Fruit fly (Drosophila melanogaster) whole organism, embryonic: ENCODE measurements around the gene eEF1alpha2.

Experiments used
- BEAF-32 ChIP-seq: fragments of 200-800 bp; sonication (Bioruptor generic); optimal IDR thresholded peaks from 3 replicates; lab custom pipeline; 2017; ENCODE audit warnings: missing biosample characterization, missing genetic modification characterization, mild to moderate bottlenecking, moderate library complexity, missing genetic modification reagents
- Blimp-1 ChIP-seq: fragments of 200-800 bp; sonication (Bioruptor generic); optimal IDR thresholded peaks from 3 replicates; lab custom pipeline; 2018; ENCODE audit warnings: missing biosample characterization, missing genetic modification characterization, mild to moderate bottlenecking, moderate library complexity, missing genetic modification reagents
- CG10267 ChIP-seq: fragments of 200-800 bp; sonication (Bioruptor generic); optimal IDR thresholded peaks from 2 replicates; lab custom pipeline; 2018; ENCODE audit warnings: missing biosample characterization, mild to moderate bottlenecking, missing genetic modification characterization, moderate library complexity
- CG10274 ChIP-seq: fragments of 200-800 bp; sonication (Bioruptor generic); optimal IDR thresholded peaks from 3 replicates; lab custom pipeline; 2017; ENCODE audit warnings: missing biosample characterization, mild to moderate bottlenecking, missing genetic modification characterization
- CG12071 ChIP-seq: fragments of 200-800 bp; sonication (Bioruptor generic); optimal IDR thresholded peaks from 3 replicates; lab custom pipeline; 2018; ENCODE audit warnings: missing biosample characterization, mild to moderate bottlenecking, missing genetic modification characterization
- CG17359 ChIP-seq: fragments of 200-800 bp; sonication (Bioruptor generic); optimal IDR thresholded peaks from 3 replicates; lab custom pipeline; 2018; ENCODE audit warnings: missing biosample characterization, mild to moderate bottlenecking, missing genetic modification characterization, moderate library complexity
- CG2889 ChIP-seq: fragments of 200-800 bp; sonication (Bioruptor generic); IDR thresholded peaks from 3 replicates; pipeline ENCODE4 v1.3.6; 2022; ENCODE audit warnings: missing biosample characterization, missing genetic modification characterization
- CG32772 ChIP-seq: fragments of 200-800 bp; sonication (Bioruptor generic); IDR thresholded peaks from 2 replicates; pipeline ENCODE4 v1.3.6; 2022; ENCODE audit warnings: missing biosample characterization, missing genetic modification characterization
- CG4820 ChIP-seq: fragments of 200-800 bp; sonication (Bioruptor generic); optimal IDR thresholded peaks from 3 replicates; lab custom pipeline; 2016; ENCODE audit warnings: missing biosample characterization, missing genetic modification characterization
- CG6175 ChIP-seq: fragments of 200-800 bp; sonication (Bioruptor generic); IDR thresholded peaks from 3 replicates; pipeline ENCODE4 v1.3.6; 2022; ENCODE audit warnings: missing biosample characterization, missing genetic modification characterization
- CG6765 ChIP-seq: fragments of 200-800 bp; sonication (Bioruptor generic); optimal IDR thresholded peaks from 3 replicates; lab custom pipeline; 2017; ENCODE audit warnings: missing biosample characterization, mild to moderate bottlenecking, missing genetic modification characterization
- CG7839 ChIP-seq: fragments of 200-800 bp; sonication (Bioruptor generic); optimal IDR thresholded peaks from 3 replicates; lab custom pipeline; 2018; ENCODE audit warnings: missing biosample characterization, mild to moderate bottlenecking, missing genetic modification characterization, moderate library complexity
- CG9437 ChIP-seq: fragments of 200-800 bp; sonication (Bioruptor generic); optimal IDR thresholded peaks from 2 replicates; lab custom pipeline; 2018; ENCODE audit warnings: missing biosample characterization, mild to moderate bottlenecking, missing genetic modification characterization
- Chrac-16 ChIP-seq: fragments of 200-800 bp; sonication (Bioruptor generic); optimal IDR thresholded peaks from 3 replicates; lab custom pipeline; 2016; ENCODE audit warnings: missing biosample characterization, missing genetic modification characterization
- CkIIα-i1 ChIP-seq: fragments of 200-800 bp; sonication (Bioruptor generic); IDR thresholded peaks from 2 replicates; pipeline ENCODE4 v1.3.6; 2022; ENCODE audit warnings: missing biosample characterization, missing genetic modification characterization
- CoRest ChIP-seq: fragments of 200-800 bp; sonication (Bioruptor generic); optimal IDR thresholded peaks from 3 replicates; lab custom pipeline; 2018; ENCODE audit warnings: missing biosample characterization, mild to moderate bottlenecking, missing genetic modification characterization, moderate library complexity
- Dad ChIP-seq: fragments of 200-800 bp; sonication (Bioruptor generic); optimal IDR thresholded peaks from 3 replicates; lab custom pipeline; 2016; ENCODE audit warnings: missing biosample characterization, missing genetic modification characterization
- Eip74EF ChIP-seq, 2 experiments: fragments of 200-800 bp in 1 of 2; fragments of >200 bp in 1 of 2; sonication (Bioruptor generic) in 1 of 2; optimal IDR thresholded peaks; 2 replicates each; lab custom pipeline; 2017 to 2019; ENCODE audit warnings: missing biosample characterization in 2 of 2, missing genetic modification characterization in 2 of 2, mild to moderate bottlenecking in 1 of 2, moderate library complexity in 1 of 2
- Fer1 ChIP-seq: fragments of 200-800 bp; sonication (Bioruptor generic); optimal IDR thresholded peaks from 2 replicates; lab custom pipeline; 2017; ENCODE audit warnings: missing biosample characterization, mild to moderate bottlenecking, missing genetic modification characterization
- HLH3B ChIP-seq: fragments of 200-800 bp; sonication (Bioruptor generic); IDR thresholded peaks from 2 replicates; pipeline ENCODE4 v1.3.6; 2022; ENCODE audit warnings: missing biosample characterization, missing genetic modification characterization
- HmgZ ChIP-seq: fragments of 200-800 bp; sonication (Bioruptor generic); optimal IDR thresholded peaks from 2 replicates; lab custom pipeline; 2018; ENCODE audit warnings: missing biosample characterization, mild to moderate bottlenecking, missing genetic modification characterization
- Jarid2 ChIP-seq: fragments of 200-800 bp; sonication (Bioruptor generic); optimal IDR thresholded peaks from 3 replicates; lab custom pipeline; 2017; ENCODE audit warnings: mild to moderate bottlenecking, missing biosample characterization, missing genetic modification reagents, missing genetic modification characterization
- Meics ChIP-seq: fragments of 200-800 bp; sonication (Bioruptor generic); optimal IDR thresholded peaks from 2 replicates; lab custom pipeline; 2017; ENCODE audit warnings: missing biosample characterization, mild to moderate bottlenecking, missing genetic modification characterization
- Nf-YC ChIP-seq: fragments of 200-800 bp; optimal IDR thresholded peaks from 3 replicates; lab custom pipeline; 2019; ENCODE audit warnings: missing biosample characterization, mild to moderate bottlenecking, missing genetic modification characterization, moderate library complexity
- Pdp1 ChIP-seq, 2 experiments: fragments of 200-800 bp; sonication (Bioruptor generic); optimal IDR thresholded peaks; 3 replicates each; lab custom pipeline; 2016; ENCODE audit warnings: missing biosample characterization in 2 of 2, missing genetic modification characterization in 2 of 2, mild to moderate bottlenecking in 1 of 2, moderate library complexity in 1 of 2
- Rfx ChIP-seq: fragments of 200-800 bp; sonication (Bioruptor generic); IDR thresholded peaks from 2 replicates; pipeline ENCODE4 v1.3.6; 2022; ENCODE audit warnings: missing biosample characterization, missing genetic modification characterization
- amos ChIP-seq: fragments of 200-800 bp; sonication (Bioruptor generic); IDR thresholded peaks from 2 replicates; pipeline ENCODE4 v1.3.6; 2022; ENCODE audit warnings: missing biosample characterization, missing genetic modification characterization; ENCODE audit not compliant: partially characterized antibody
- chif ChIP-seq, 2 experiments: fragments of 200-800 bp; sonication (Bioruptor generic); optimal IDR thresholded peaks; 3 replicates each; lab custom pipeline; 2016; ENCODE audit warnings: missing biosample characterization in 2 of 2, missing genetic modification characterization in 2 of 2
- corto ChIP-seq: fragments of 200-800 bp; sonication (Bioruptor generic); optimal IDR thresholded peaks from 2 replicates; lab custom pipeline; 2016; ENCODE audit warnings: missing biosample characterization, mild to moderate bottlenecking, missing genetic modification characterization, moderate library complexity
- crol ChIP-seq: fragments of 200-800 bp; sonication (Bioruptor generic); IDR thresholded peaks from 2 replicates; pipeline ENCODE4 v1.3.6; 2022; ENCODE audit warnings: missing biosample characterization, missing genetic modification characterization
- disco-r ChIP-seq: fragments of 200-800 bp; sonication (Bioruptor generic); optimal IDR thresholded peaks from 2 replicates; lab custom pipeline; 2016; ENCODE audit warnings: missing biosample characterization, missing genetic modification characterization
- dm ChIP-seq: fragments of 200-800 bp; sonication (Bioruptor generic); optimal IDR thresholded peaks from 3 replicates; lab custom pipeline; 2016; ENCODE audit warnings: missing biosample characterization, missing genetic modification characterization
- dysf ChIP-seq: fragments of 200-800 bp; sonication (Bioruptor generic); IDR thresholded peaks from 3 replicates; pipeline ENCODE4 v1.3.6; 2022; ENCODE audit warnings: missing biosample characterization, missing genetic modification characterization
- esg ChIP-seq: fragments of 200-800 bp; sonication (Bioruptor generic); conservative IDR thresholded peaks from 2 replicates; pipeline ENCODE4 v1.3.6; 2022; ENCODE audit warnings: missing biosample characterization, missing genetic modification characterization
- fru ChIP-seq: fragments of >200 bp; optimal IDR thresholded peaks from 2 replicates; lab custom pipeline; 2017
- hkb ChIP-seq, 2 experiments: fragments of 200-800 bp in 1 of 2; fragments of >200 bp in 1 of 2; sonication (Bioruptor generic) in 1 of 2; IDR thresholded peaks in 1 of 2; optimal IDR thresholded peaks in 1 of 2; 2 replicates each; pipeline versions ENCODE4 v1.3.6 to Lab custom; 2017 to 2022; ENCODE audit warnings: missing biosample characterization in 1 of 2, missing genetic modification characterization in 1 of 2
- kni ChIP-seq: fragments of 200-800 bp; sonication (Bioruptor generic); optimal IDR thresholded peaks from 3 replicates; lab custom pipeline; 2017; ENCODE audit warnings: mild to moderate bottlenecking, missing biosample characterization, missing genetic modification reagents, missing genetic modification characterization
- otp ChIP-seq: fragments of 200-800 bp; sonication (Bioruptor generic); IDR thresholded peaks from 3 replicates; pipeline ENCODE4, ENCODE4 v1.3.6; 2022; ENCODE audit warnings: missing biosample characterization, missing genetic modification characterization
- pros ChIP-seq: fragments of 200-800 bp; sonication (Bioruptor generic); optimal IDR thresholded peaks from 3 replicates; lab custom pipeline; 2019; ENCODE audit warnings: missing biosample characterization, mild to moderate bottlenecking, missing genetic modification characterization, moderate library complexity
- sens-2 ChIP-seq: fragments of 200-800 bp; sonication (Bioruptor generic); IDR thresholded peaks from 2 replicates; pipeline ENCODE4 v1.3.6; 2022; ENCODE audit warnings: missing biosample characterization, missing genetic modification characterization
- slou ChIP-seq: fragments of 200-800 bp; sonication (Bioruptor generic); optimal IDR thresholded peaks from 3 replicates; lab custom pipeline; 2016; ENCODE audit warnings: missing biosample characterization, missing genetic modification characterization
- sr ChIP-seq: fragments of 200-800 bp; sonication (Bioruptor generic); IDR thresholded peaks from 3 replicates; pipeline ENCODE4 v1.3.6; 2022; ENCODE audit warnings: missing biosample characterization, missing genetic modification characterization
- tap ChIP-seq: fragments of 200-800 bp; optimal IDR thresholded peaks from 3 replicates; lab custom pipeline; 2019; ENCODE audit warnings: missing biosample characterization, mild to moderate bottlenecking, missing genetic modification characterization, moderate library complexity
- tin ChIP-seq: fragments of 200-800 bp; sonication (Bioruptor generic); optimal IDR thresholded peaks from 3 replicates; lab custom pipeline; 2016; ENCODE audit warnings: missing biosample characterization, missing genetic modification characterization
- tup ChIP-seq: fragments of 200-800 bp; sonication (Bioruptor generic); optimal IDR thresholded peaks from 2 replicates; lab custom pipeline; 2016; ENCODE audit warnings: missing biosample characterization, mild to moderate bottlenecking, missing genetic modification characterization, moderate library complexity
- vnd ChIP-seq: fragments of 200-800 bp; sonication (Bioruptor generic); IDR thresholded peaks from 3 replicates; pipeline ENCODE4 v1.3.6; 2022; ENCODE audit warnings: missing biosample characterization, missing genetic modification characterization; ENCODE audit not compliant: partially characterized antibody
- wek ChIP-seq: fragments of 200-800 bp; sonication (Bioruptor generic); optimal IDR thresholded peaks from 3 replicates; lab custom pipeline; 2018; ENCODE audit warnings: missing biosample characterization, mild to moderate bottlenecking, missing genetic modification characterization, moderate library complexity
- yki ChIP-seq: fragments of >200 bp; optimal IDR thresholded peaks from 3 replicates; lab custom pipeline; 2018

Gene eEF1alpha2

DNA sequence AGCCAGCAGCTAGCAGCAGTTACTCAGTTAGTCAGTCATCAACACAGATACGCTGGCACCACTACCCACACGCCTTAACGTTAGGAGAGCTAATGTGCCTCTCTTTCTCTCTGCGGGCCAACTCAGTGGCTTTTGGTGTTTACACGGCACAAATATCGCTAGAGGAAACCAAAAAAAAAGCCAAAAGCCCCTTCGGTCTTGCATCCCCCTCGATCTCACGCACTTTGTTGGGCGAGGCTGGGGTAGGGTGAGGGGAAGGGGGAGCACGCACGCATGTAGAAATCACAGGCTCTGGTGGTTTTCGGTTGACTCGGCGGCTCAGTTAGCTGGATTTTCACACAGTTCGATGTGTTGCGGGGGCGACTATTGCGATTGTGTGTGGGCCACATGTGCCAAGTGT lies 16.3 kb upstream of the eEF1alpha2 start (continued):
- peak; percentile 92 for TF ChIP-seq crol
- TF ChIP-seq pros (GFP tag; lab: Kevin White, UChicago), result peak; percentile 14
- TF ChIP-seq HmgZ (tag; lab: Kevin White, UChicago), result peak; percentile 27
- TF ChIP-seq sr (GFP tag; lab: Robert Waterston, UW), result peak; percentile 85; the same call in 2 of the 3 replicates
- no peak for TF ChIP-seq CkIIα-i1
- TF ChIP-seq Fer1 (GFP tag; lab: Kevin White, UChicago), result peak; percentile 53
- peak; percentile 4; the same call in 1 of the 2 replicates for TF ChIP-seq amos (GFP tag; lab: Robert Waterston, UW)
- no peak for TF ChIP-seq Meics
- TF ChIP-seq CoRest (tag; lab: Kevin White, UChicago), result peak; percentile 14
- TF ChIP-seq wek (GFP tag; lab: Kevin White, UChicago), result peak; percentile 13
- TF ChIP-seq CG2889, result no peak

DNA sequence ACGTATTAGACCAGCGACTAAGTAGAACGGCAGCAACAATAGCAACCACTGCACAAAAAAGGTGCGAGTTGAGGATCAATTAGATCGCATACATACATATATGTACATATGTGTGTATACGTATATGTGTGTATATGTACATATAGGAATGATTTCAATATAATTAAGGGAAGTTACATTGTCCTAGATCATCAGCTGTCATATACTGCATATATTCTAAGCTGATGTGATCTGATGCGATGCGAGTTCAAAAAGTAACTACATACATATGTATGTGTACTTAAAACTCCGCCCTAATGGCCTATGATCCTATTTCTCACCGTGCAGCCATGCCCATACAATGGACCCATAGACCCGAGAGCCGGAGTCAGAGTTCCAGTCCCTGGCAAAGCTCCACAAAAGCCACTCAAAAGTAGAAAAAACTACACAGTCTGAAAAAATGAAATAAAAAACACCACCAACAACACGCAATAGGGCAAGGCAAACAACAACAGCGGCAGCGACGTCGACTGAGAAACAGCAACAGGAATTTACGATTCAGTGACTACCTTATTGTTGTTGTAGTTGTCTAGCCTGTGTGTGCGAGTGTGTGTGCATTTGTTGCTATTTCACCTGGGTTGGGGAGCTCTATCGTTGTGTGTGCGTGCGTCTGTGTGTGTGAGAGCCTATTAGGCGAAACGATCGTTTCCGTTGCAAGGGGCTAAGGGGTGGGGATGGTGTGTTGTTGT lies 14.9 kb upstream of the eEF1alpha2 start:
- TF ChIP-seq vnd (GFP tag; lab: Robert Waterston, UW), result no peak
- no peak for TF ChIP-seq HLH3B (GFP tag; lab: Robert Waterston, UW)
- TF ChIP-seq hkb (optimal IDR thresholded peaks at IDR 0.05; lab: Kevin White, UChicago), result no peak
- TF ChIP-seq hkb (GFP tag; IDR thresholded peaks at IDR 0.05; lab: Robert Waterston, UW), result no peak
- no peak for TF ChIP-seq dm (GFP tag; lab: Kevin White, UChicago)
- TF ChIP-seq slou, result no peak
- TF ChIP-seq Dad (GFP tag; lab: Kevin White, UChicago), result no peak
- peak; percentile 15 for TF ChIP-seq CG4820 (GFP tag; lab: Kevin White, UChicago)
- TF ChIP-seq CoRest (tag; lab: Kevin White, UChicago), result peak; percentile 11
- peak; percentile 29; the same call in 1 of the 2 replicates for TF ChIP-seq Rfx (GFP tag; lab: Robert Waterston, UW)
- no peak for TF ChIP-seq Eip74EF (GFP tag; optimal IDR thresholded peaks at IDR 0.05; lab: Kevin White, UChicago)
- TF ChIP-seq CG7839 (tag; lab: Kevin White, UChicago), result peak; percentile 34
- no peak for TF ChIP-seq esg
- peak; percentile 2 for TF ChIP-seq CG10267 (tag; lab: Kevin White, UChicago)
- no peak for TF ChIP-seq CG10274 (GFP tag; lab: Kevin White, UChicago)
- TF ChIP-seq yki, result no peak
- TF ChIP-seq Chrac-16 (GFP tag; lab: Kevin White, UChicago), result no peak
- TF ChIP-seq Pdp1 (GFP tag; optimal IDR thresholded peaks at IDR 0.05; lab: Kevin White, UChicago), result peak in 1 of 2 experiments; percentile 32
- TF ChIP-seq sens-2 (GFP tag; lab: Robert Waterston, UW), result no peak
- peak; percentile 6 for TF ChIP-seq Jarid2 (GFP tag; lab: Kevin White, UChicago)
- TF ChIP-seq kni (GFP tag; lab: Kevin White, UChicago), result peak; percentile 55
- TF ChIP-seq Blimp-1 (GFP tag; lab: Kevin White, UChicago), result peak; percentile 34
- no peak for TF ChIP-seq corto (GFP tag; lab: Kevin White, UChicago)
- TF ChIP-seq BEAF-32 (GFP tag; lab: Kevin White, UChicago), result no peak
- no peak for TF ChIP-seq tin (GFP tag; lab: Kevin White, UChicago)
- TF ChIP-seq Nf-YC (tag; lab: Kevin White, UChicago), result no peak
- TF ChIP-seq CG32772 (GFP tag; lab: Robert Waterston, UW), result no peak
- TF ChIP-seq CG12071 (GFP tag; lab: Kevin White, UChicago), result no peak
- no peak for TF ChIP-seq otp (GFP tag; lab: Robert Waterston, UW)
- TF ChIP-seq CG9437, result no peak
- 0 out of 3 replicates have a peak, but pooled peaks have one; percentile 14 for TF ChIP-seq CG6175 (GFP tag; lab: Robert Waterston, UW)
- TF ChIP-seq CG17359, result peak; percentile 3
- TF ChIP-seq chif (GFP tag; optimal IDR thresholded peaks at IDR 0.05; lab: Kevin White, UChicago), result peak in 1 of 2 experiments; percentile 13
- no peak for TF ChIP-seq tup
- peak; percentile 58; the same call in 2 of the 3 replicates for TF ChIP-seq dysf (GFP tag; lab: Robert Waterston, UW)
- TF ChIP-seq fru (lab: Kevin White, UChicago), result no peak
- TF ChIP-seq CG6765 (GFP tag; lab: Kevin White, UChicago), result peak; percentile 27
- peak; percentile 23 for TF ChIP-seq tap
- TF ChIP-seq disco-r, result no peak
